Worm (Caenorhabditis elegans): ENCODE measurements around the gene pde-4.
A peak's percentile ranks its signal among the peaks of the same experiment; 100 is the strongest.

The pde-4 gene

ce11 chrII:7618212-7618611 is 32.8 kb downstream of the pde-4 start:
- no peak for TF ChIP-seq mls-2 (tag; optimal IDR thresholded peaks at IDR 0.05)
- TF ChIP-seq flh-1 (GFP tag; optimal IDR thresholded peaks at IDR 0.05): no peak
- no peak for TF ChIP-seq elt-1 (tag; optimal IDR thresholded peaks at IDR 0.05; ENCODE audit: borderline replicate concordance, insufficient read depth)
- no peak for TF ChIP-seq pha-4 (tag; optimal IDR thresholded peaks at IDR 0.05)
- no peak for TF ChIP-seq cnd-1 (tag; optimal IDR thresholded peaks at IDR 0.05)
- no peak for TF ChIP-seq ceh-39 (tag; optimal IDR thresholded peaks at IDR 0.05)
- no peak for TF ChIP-seq nhr-76 (tag; optimal IDR thresholded peaks at IDR 0.05)
- TF ChIP-seq ztf-11 (tag; optimal IDR thresholded peaks at IDR 0.05): no peak
- TF ChIP-seq unc-120 (tag; optimal IDR thresholded peaks at IDR 0.05; ENCODE audit: poor library complexity, severe bottlenecking): no peak
- no peak for TF ChIP-seq lsy-2 (tag; optimal IDR thresholded peaks at IDR 0.05)
- TF ChIP-seq drap-1 (GFP tag; optimal IDR thresholded peaks at IDR 0.05): no peak
- no peak for TF ChIP-seq ceh-83 (GFP tag; optimal IDR thresholded peaks at IDR 0.05)
- TF ChIP-seq M03D4.4 (tag; optimal IDR thresholded peaks at IDR 0.05): no peak
- no peak for TF ChIP-seq hlh-1 (tag; optimal IDR thresholded peaks at IDR 0.05)
- TF ChIP-seq tbx-8 (GFP tag; optimal IDR thresholded peaks at IDR 0.05): no peak
- no peak for TF ChIP-seq snpc-4 (tag; optimal IDR thresholded peaks at IDR 0.05)
- no peak for TF ChIP-seq ces-1 (GFP tag; optimal IDR thresholded peaks at IDR 0.05)
- TF ChIP-seq nhr-237 (tag; optimal IDR thresholded peaks at IDR 0.05): no peak
- no peak for TF ChIP-seq zip-8 (tag; optimal IDR thresholded peaks at IDR 0.05)

- no peak for TF ChIP-seq lin-13 (tag; optimal IDR thresholded peaks at IDR 0.05)
- peak; percentile 11 for TF ChIP-seq ces-1 (GFP tag; optimal IDR thresholded peaks at IDR 0.05)
- no peak for TF ChIP-seq hlh-1 (tag; optimal IDR thresholded peaks at IDR 0.05)
- TF ChIP-seq mls-2 (tag; optimal IDR thresholded peaks at IDR 0.05): no peak
- no peak for TF ChIP-seq blmp-1 (tag; optimal IDR thresholded peaks at IDR 0.05)
- TF ChIP-seq ceh-83 (GFP tag; optimal IDR thresholded peaks at IDR 0.05): no peak
- no peak for TF ChIP-seq M03D4.4 (tag; optimal IDR thresholded peaks at IDR 0.05)
- no peak for TF ChIP-seq sptf-1 (tag; optimal IDR thresholded peaks at IDR 0.05)
- TF ChIP-seq cnd-1 (tag; optimal IDR thresholded peaks at IDR 0.05): no peak
These were observed 34.9 kb downstream of the pde-4 start, which contains the start of gene cdc-42 for ce11 chrII:7616141-7616540. Gene cdc-42, plus strand, starts transcription at chrII:7616452.

ce11 chrII:7615318-7615891 is 35.6 kb downstream of the pde-4 start:
- no peak for TF ChIP-seq M03D4.4 (tag; optimal IDR thresholded peaks at IDR 0.05)
- TF ChIP-seq blmp-1 (tag; optimal IDR thresholded peaks at IDR 0.05): no peak
- peak; percentile 42 for TF ChIP-seq mep-1 (tag; optimal IDR thresholded peaks at IDR 0.05)
- no peak for TF ChIP-seq ham-2 (GFP tag; optimal IDR thresholded peaks at IDR 0.05)
- no peak for TF ChIP-seq lin-32 (GFP tag; optimal IDR thresholded peaks at IDR 0.05)
- TF ChIP-seq ceh-39 (tag; optimal IDR thresholded peaks at IDR 0.05): peak; percentile 14
- no peak for TF ChIP-seq nhr-2 (tag; optimal IDR thresholded peaks at IDR 0.05)
- no peak for TF ChIP-seq elt-1 (tag; optimal IDR thresholded peaks at IDR 0.05; ENCODE audit: borderline replicate concordance, insufficient read depth)
- TF ChIP-seq tbx-8 (GFP tag; optimal IDR thresholded peaks at IDR 0.05): no peak
- TF ChIP-seq sem-2 (GFP tag; optimal IDR thresholded peaks at IDR 0.05): no peak
- TF ChIP-seq unc-62 (GFP tag; optimal IDR thresholded peaks at IDR 0.05): no peak
- TF ChIP-seq nhr-12 (tag; optimal IDR thresholded peaks at IDR 0.05): no peak
- TF ChIP-seq drap-1 (GFP tag; optimal IDR thresholded peaks at IDR 0.05): no peak
- TF ChIP-seq lin-13 (tag; optimal IDR thresholded peaks at IDR 0.05): no peak
- no peak for TF ChIP-seq snpc-4 (tag; optimal IDR thresholded peaks at IDR 0.05)
- no peak for TF ChIP-seq mls-2 (tag; optimal IDR thresholded peaks at IDR 0.05)
- TF ChIP-seq pha-4 (tag; optimal IDR thresholded peaks at IDR 0.05): no peak
- TF ChIP-seq ztf-11 (tag; optimal IDR thresholded peaks at IDR 0.05): no peak
- TF ChIP-seq zip-8 (tag; optimal IDR thresholded peaks at IDR 0.05): no peak
- no peak for TF ChIP-seq nhr-76 (tag; optimal IDR thresholded peaks at IDR 0.05)
- peak; percentile 4 for TF ChIP-seq lsy-2 (tag; optimal IDR thresholded peaks at IDR 0.05)
- TF ChIP-seq ces-1 (GFP tag; optimal IDR thresholded peaks at IDR 0.05): peak; percentile 69
- peak; percentile 25 for TF ChIP-seq unc-120 (tag; optimal IDR thresholded peaks at IDR 0.05; ENCODE audit: poor library complexity, severe bottlenecking)
- TF ChIP-seq bed-3 (GFP tag; optimal IDR thresholded peaks at IDR 0.05): no peak
- TF ChIP-seq ceh-43 (GFP tag; optimal IDR thresholded peaks at IDR 0.05): no peak
- TF ChIP-seq flh-1 (GFP tag; optimal IDR thresholded peaks at IDR 0.05): no peak
- TF ChIP-seq ceh-83 (GFP tag; optimal IDR thresholded peaks at IDR 0.05): no peak
- TF ChIP-seq cnd-1 (tag; optimal IDR thresholded peaks at IDR 0.05): no peak
- no peak for TF ChIP-seq mab-5 (tag; optimal IDR thresholded peaks at IDR 0.05)
- no peak for TF ChIP-seq nhr-28 (tag; optimal IDR thresholded peaks at IDR 0.05)
- no peak for TF ChIP-seq sptf-1 (tag; optimal IDR thresholded peaks at IDR 0.05)

- TF ChIP-seq lin-32 (GFP tag; optimal IDR thresholded peaks at IDR 0.05) (peak; percentile 10), hlh-1 (tag; optimal IDR thresholded peaks at IDR 0.05) (peak; percentile 64), nhr-28 (tag; optimal IDR thresholded peaks at IDR 0.05) (no peak), sem-2 (GFP tag; optimal IDR thresholded peaks at IDR 0.05) (no peak), flh-1 (GFP tag; optimal IDR thresholded peaks at IDR 0.05) (no peak), M03D4.4 (tag; optimal IDR thresholded peaks at IDR 0.05) (no peak)
These were observed 36.7 kb downstream of the pde-4 start for ce11 chrII:7614334-7614733.

All from whole organism, mixed stage, embryonic.